Worm (Caenorhabditis elegans) whole organism, L2 larva: ENCODE data around the gene H11E01.3.

Experiments used
- C34F6.9 ChIP-seq: fragments of 150-350 bp; optimal IDR thresholded peaks from 2 replicates; lab custom pipeline; 2014; ENCODE audit warnings: missing biosample characterization, missing genetic modification characterization
- F13H6.1 ChIP-seq: sonication (generic microtip); optimal IDR thresholded peaks from 2 replicates; lab custom pipeline; 2016; ENCODE audit warnings: missing genetic modification characterization, missing compliant biosample characterization
- R02D3.7 ChIP-seq: fragments of 150-350 bp; optimal IDR thresholded peaks from 2 replicates; lab custom pipeline; 2014; ENCODE audit warnings: missing biosample characterization, missing genetic modification characterization
- ZK546.5 ChIP-seq: sonication (generic microtip); optimal IDR thresholded peaks from 2 replicates; lab custom pipeline; 2017; ENCODE audit warnings: missing biosample characterization, missing genetic modification characterization
- alr-1 ChIP-seq: fragments of 150-350 bp; optimal IDR thresholded peaks from 2 replicates; lab custom pipeline; 2014; ENCODE audit warnings: missing biosample characterization, missing genetic modification characterization
- aly-2 ChIP-seq: fragments of 150-350 bp; optimal IDR thresholded peaks from 2 replicates; lab custom pipeline; 2014; ENCODE audit warnings: missing biosample characterization, missing genetic modification characterization
- ama-1 ChIP-seq: fragments of 150-350 bp; optimal IDR thresholded peaks from 2 replicates; lab custom pipeline; 2018; ENCODE audit warnings: inconsistent platforms
- blmp-1 ChIP-seq: sonication (generic microtip); optimal IDR thresholded peaks from 2 replicates; lab custom pipeline; 2017; ENCODE audit warnings: missing genetic modification characterization, mild to moderate bottlenecking, missing compliant biosample characterization, antibody characterized with exemption, moderate library complexity; ENCODE audit not compliant: insufficient read depth
- ceh-16 ChIP-seq: fragments of 150-350 bp; optimal IDR thresholded peaks from 2 replicates; lab custom pipeline; 2014; ENCODE audit warnings: missing biosample characterization, missing genetic modification characterization
- dmd-4 ChIP-seq: sonication (generic microtip); optimal IDR thresholded peaks from 2 replicates; lab custom pipeline; 2017; ENCODE audit warnings: missing biosample characterization, missing genetic modification characterization
- egl-27 ChIP-seq: sonication (generic microtip); optimal IDR thresholded peaks from 3 replicates; lab custom pipeline; 2017; ENCODE audit warnings: missing biosample characterization, missing genetic modification reagents, missing genetic modification characterization
- elt-1 ChIP-seq: fragments of 150-350 bp; optimal IDR thresholded peaks from 2 replicates; lab custom pipeline; 2014; ENCODE audit warnings: missing biosample characterization, missing genetic modification characterization
- elt-3 ChIP-seq: sonication (generic microtip); optimal IDR thresholded peaks from 2 replicates; lab custom pipeline; 2017; ENCODE audit warnings: missing biosample characterization, missing genetic modification characterization
- fos-1 ChIP-seq: fragments of 150-350 bp; optimal IDR thresholded peaks from 2 replicates; lab custom pipeline; 2014; ENCODE audit warnings: missing biosample characterization, missing genetic modification characterization
- gmeb-1 ChIP-seq: fragments of 150-350 bp; optimal IDR thresholded peaks from 2 replicates; lab custom pipeline; 2014; ENCODE audit warnings: missing biosample characterization, missing genetic modification characterization
- lin-11 ChIP-seq: fragments of 150-350 bp; sonication (generic microtip); optimal IDR thresholded peaks from 2 replicates; lab custom pipeline; 2014; ENCODE audit warnings: missing biosample characterization, missing genetic modification characterization, inconsistent platforms, mixed read lengths
- lin-13 ChIP-seq: fragments of 150-350 bp; optimal IDR thresholded peaks from 2 replicates; lab custom pipeline; 2014; ENCODE audit warnings: missing biosample characterization, missing genetic modification reagents, missing genetic modification characterization
- lin-39 ChIP-seq: fragments of 150-350 bp; optimal IDR thresholded peaks from 2 replicates; lab custom pipeline; 2014; ENCODE audit warnings: missing biosample characterization, missing genetic modification reagents, missing genetic modification characterization
- lsy-2 ChIP-seq, 2 experiments: fragments of 150-350 bp in 1 of 2; sonication (generic microtip) in 1 of 2; optimal IDR thresholded peaks; 2 replicates each; lab custom pipeline; 2014 to 2017; ENCODE audit warnings: missing biosample characterization in 2 of 2, missing genetic modification characterization in 2 of 2
- mdl-1 ChIP-seq, 2 experiments: fragments of 150-350 bp in 1 of 2; sonication (generic microtip) in 1 of 2; optimal IDR thresholded peaks; 2 replicates each; lab custom pipeline; 2017; ENCODE audit warnings: missing biosample characterization in 2 of 2, missing genetic modification characterization in 2 of 2
- nhr-10 ChIP-seq: sonication (generic microtip); optimal IDR thresholded peaks from 2 replicates; lab custom pipeline; 2017; ENCODE audit warnings: missing biosample characterization, missing genetic modification characterization
- nhr-11 ChIP-seq: fragments of 150-350 bp; optimal IDR thresholded peaks from 2 replicates; lab custom pipeline; 2014; ENCODE audit warnings: missing biosample characterization, missing genetic modification characterization
- nhr-12 ChIP-seq: fragments of 150-350 bp; optimal IDR thresholded peaks from 2 replicates; lab custom pipeline; 2014; ENCODE audit warnings: missing biosample characterization, missing genetic modification characterization
- nhr-129 ChIP-seq: fragments of 150-350 bp; optimal IDR thresholded peaks from 2 replicates; lab custom pipeline; 2014; ENCODE audit warnings: missing biosample characterization, missing genetic modification characterization
- nhr-21 ChIP-seq: fragments of 150-350 bp; optimal IDR thresholded peaks from 2 replicates; lab custom pipeline; 2014; ENCODE audit warnings: missing biosample characterization, missing genetic modification characterization
- nhr-23 ChIP-seq: fragments of 150-350 bp; optimal IDR thresholded peaks from 2 replicates; lab custom pipeline; 2014; ENCODE audit warnings: missing biosample characterization, missing genetic modification reagents, missing genetic modification characterization
- nhr-237 ChIP-seq: fragments of 150-350 bp; optimal IDR thresholded peaks from 2 replicates; lab custom pipeline; 2014; ENCODE audit warnings: missing biosample characterization, missing genetic modification characterization
- nhr-25 ChIP-seq: fragments of 150-350 bp; sonication (generic microtip); optimal IDR thresholded peaks from 3 replicates; lab custom pipeline; 2014; ENCODE audit warnings: missing biosample characterization, missing genetic modification characterization
- nhr-6 ChIP-seq: fragments of 150-350 bp; optimal IDR thresholded peaks from 2 replicates; lab custom pipeline; 2014; ENCODE audit warnings: missing biosample characterization, missing genetic modification characterization
- nhr-77 ChIP-seq: fragments of 150-350 bp; optimal IDR thresholded peaks from 2 replicates; lab custom pipeline; 2014; ENCODE audit warnings: missing biosample characterization, missing genetic modification characterization
- peb-1 ChIP-seq: fragments of 150-350 bp; optimal IDR thresholded peaks from 2 replicates; lab custom pipeline; 2014; ENCODE audit warnings: missing biosample characterization, missing genetic modification characterization
- sem-4 ChIP-seq: fragments of 150-350 bp; optimal IDR thresholded peaks from 2 replicates; lab custom pipeline; 2014; ENCODE audit warnings: missing biosample characterization, missing genetic modification reagents, missing genetic modification characterization
- skn-1 ChIP-seq: sonication (generic microtip); optimal IDR thresholded peaks from 2 replicates; lab custom pipeline; 2017; ENCODE audit warnings: missing biosample characterization, missing genetic modification characterization
- sma-3 ChIP-seq: sonication (generic microtip); optimal IDR thresholded peaks from 2 replicates; lab custom pipeline; 2016; ENCODE audit warnings: missing genetic modification reagents, missing genetic modification characterization, missing compliant biosample characterization
- snpc-4 ChIP-seq: fragments of 150-350 bp; optimal IDR thresholded peaks from 2 replicates; lab custom pipeline; 2014; ENCODE audit warnings: missing biosample characterization, missing genetic modification characterization
- unc-39 ChIP-seq: fragments of 150-350 bp; optimal IDR thresholded peaks from 2 replicates; lab custom pipeline; 2014; ENCODE audit warnings: missing biosample characterization, missing genetic modification characterization
- unc-62 ChIP-seq: fragments of 150-350 bp; optimal IDR thresholded peaks from 2 replicates; lab custom pipeline; 2014; ENCODE audit warnings: missing biosample characterization, missing genetic modification reagents, missing genetic modification characterization
- ztf-1 ChIP-seq: fragments of 200-800 bp; sonication (Bioruptor generic); conservative IDR thresholded peaks from 2 replicates; pipeline ENCODE4 v1.3.6; 2022; ENCODE audit warnings: missing genetic modification characterization, missing compliant biosample characterization
- ztf-11 ChIP-seq: sonication (generic microtip); optimal IDR thresholded peaks from 2 replicates; lab custom pipeline; 2017; ENCODE audit warnings: missing biosample characterization, missing genetic modification characterization
- ztf-4 ChIP-seq: fragments of 150-350 bp; optimal IDR thresholded peaks from 2 replicates; lab custom pipeline; 2014; ENCODE audit warnings: missing biosample characterization, missing genetic modification characterization

The H11E01.3 gene

DNA sequence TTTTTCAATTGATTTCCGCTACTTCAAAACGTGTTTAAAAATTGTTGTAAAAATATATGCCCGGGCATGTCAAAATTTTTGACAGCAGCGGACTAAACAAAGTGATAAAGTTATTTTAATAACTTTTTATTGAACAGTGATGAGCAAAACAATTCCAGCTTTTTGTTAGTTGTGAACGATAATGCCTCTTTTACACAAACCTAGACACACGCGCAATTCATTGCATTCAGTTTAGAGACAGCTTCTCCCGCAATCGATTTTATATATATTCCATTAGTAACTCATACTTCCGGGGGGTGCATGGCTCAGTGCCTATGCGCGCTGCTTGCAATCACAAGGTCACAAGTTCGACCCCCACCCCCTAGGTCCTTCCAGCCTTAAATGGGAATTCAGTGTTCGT is 49.4 kb downstream of the H11E01.3 start, which contains the start of gene ZK380.6:
TSS of gene ZK380.6 (plus strand) at position 301 of the 400 bp plus-strand sequence.
- no peak for TF ChIP-seq ceh-16 (tag; lab: Kevin White, UChicago)
- TF ChIP-seq snpc-4 (tag; lab: Kevin White, UChicago), result no peak
- no peak for TF ChIP-seq lin-13
- no peak for TF ChIP-seq lin-39 (tag; lab: Kevin White, UChicago)
- TF ChIP-seq ztf-4 (tag; lab: Kevin White, UChicago), result no peak
- no peak for TF ChIP-seq mdl-1 (tag; optimal IDR thresholded peaks at IDR 0.05; lab: Kevin White, UChicago)
- TF ChIP-seq ztf-11 (tag; lab: Kevin White, UChicago), result no peak
- no peak for TF ChIP-seq nhr-6 (tag; lab: Kevin White, UChicago)
- TF ChIP-seq C34F6.9 (tag; lab: Kevin White, UChicago), result no peak
- TF ChIP-seq nhr-237 (tag; lab: Kevin White, UChicago), result no peak
- no peak for TF ChIP-seq elt-1 (tag; lab: Kevin White, UChicago)
- TF ChIP-seq ZK546.5 (tag; lab: Kevin White, UChicago), result no peak
- no peak for TF ChIP-seq sma-3 (GFP tag; lab: Kevin White, UChicago)
- no peak for TF ChIP-seq fos-1
- TF ChIP-seq nhr-10, result no peak

ce11 chrX:1655207-1655606 is 50.5 kb downstream of the H11E01.3 start, which contains the start of gene tbx-32:
TSS of gene tbx-32 (plus strand) at chrX:1655507.
- TF ChIP-seq nhr-10, result no peak
- no peak for TF ChIP-seq elt-1 (tag; lab: Kevin White, UChicago)
- TF ChIP-seq alr-1, result no peak
- no peak for TF ChIP-seq ama-1 (lab: Kevin White, UChicago)
- no peak for TF ChIP-seq ceh-16 (tag; lab: Kevin White, UChicago)
- TF ChIP-seq sem-4 (tag; lab: Kevin White, UChicago), result no peak
- TF ChIP-seq dmd-4 (tag; lab: Kevin White, UChicago), result no peak
- no peak for TF ChIP-seq F13H6.1 (tag; lab: Kevin White, UChicago)
- TF ChIP-seq nhr-21 (tag; lab: Kevin White, UChicago), result no peak
- TF ChIP-seq nhr-25 (tag; lab: Kevin White, UChicago), result no peak
- TF ChIP-seq fos-1, result no peak
- no peak for TF ChIP-seq unc-39
- no peak for TF ChIP-seq elt-3
- no peak for TF ChIP-seq unc-62 (GFP tag; lab: Kevin White, UChicago)
- TF ChIP-seq lsy-2 (tag; optimal IDR thresholded peaks at IDR 0.05; lab: Kevin White, UChicago), result no peak
- no peak for TF ChIP-seq nhr-23 (tag; lab: Kevin White, UChicago)
- TF ChIP-seq skn-1 (tag; lab: Kevin White, UChicago), result no peak
- TF ChIP-seq nhr-77 (tag; lab: Kevin White, UChicago), result no peak
- TF ChIP-seq nhr-11, result no peak
- no peak for TF ChIP-seq R02D3.7 (tag; lab: Kevin White, UChicago)

DNA sequence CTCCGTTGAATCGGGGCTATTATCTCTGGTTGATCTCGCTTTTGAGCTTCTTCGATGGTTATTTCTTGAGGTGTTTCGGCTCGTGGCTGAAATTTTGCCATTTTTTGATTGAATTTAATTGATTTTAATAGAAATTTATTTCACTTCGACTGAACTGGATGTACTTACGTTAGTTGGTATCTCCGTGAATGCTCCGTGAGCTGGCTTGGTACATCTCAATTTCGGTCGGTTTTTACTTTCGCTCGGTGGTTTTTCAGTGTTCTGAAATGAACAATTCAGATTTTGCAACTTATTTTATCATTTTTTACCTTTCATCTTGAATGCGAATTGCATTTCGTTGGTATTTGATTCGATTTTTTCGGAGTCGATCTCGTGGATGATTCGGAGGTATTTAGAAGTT is 60.2 kb downstream of the H11E01.3 start, which contains the start of gene R09H3.2:
TSS of gene R09H3.2 (minus strand) at position 101 of the 400 bp plus-strand sequence.
- TF ChIP-seq blmp-1 (tag; lab: Kevin White, UChicago) (no peak), ztf-1 (no peak), lin-11 (tag; lab: Kevin White, UChicago) (no peak), nhr-23 (tag; lab: Kevin White, UChicago) (no peak), sem-4 (tag; lab: Kevin White, UChicago) (no peak), nhr-77 (tag; lab: Kevin White, UChicago) (no peak), nhr-12 (no peak), egl-27 (tag; lab: Kevin White, UChicago) (no peak), lin-13 (no peak), aly-2 (tag; lab: Kevin White, UChicago) (no peak), ama-1 (lab: Kevin White, UChicago) (no peak), peb-1 (no peak), nhr-21 (tag; lab: Kevin White, UChicago) (no peak), nhr-129 (tag; lab: Kevin White, UChicago) (no peak), gmeb-1 (no peak), lsy-2 (tag; optimal IDR thresholded peaks at IDR 0.05; lab: Kevin White, UChicago) (no peak)
- TF ChIP-seq, all 48 proteins: peak for 0
